Worm (Caenorhabditis elegans) whole organism, L2 larva: ENCODE results near the gene asp-16.

ENCODE experiments used
- ama-1 ChIP-seq: fragments of 150-350 bp; optimal IDR thresholded peaks from 2 replicates; lab custom pipeline; 2018; ENCODE audit warnings: inconsistent platforms
- ceh-82 ChIP-seq: fragments of 150-350 bp; optimal IDR thresholded peaks from 2 replicates; lab custom pipeline; 2014; ENCODE audit warnings: missing biosample characterization, missing genetic modification characterization
- lin-13 ChIP-seq: fragments of 150-350 bp; optimal IDR thresholded peaks from 2 replicates; lab custom pipeline; 2014; ENCODE audit warnings: missing biosample characterization, missing genetic modification reagents, missing genetic modification characterization
- nhr-11 ChIP-seq: fragments of 150-350 bp; optimal IDR thresholded peaks from 2 replicates; lab custom pipeline; 2014; ENCODE audit warnings: missing biosample characterization, missing genetic modification characterization
- nhr-12 ChIP-seq: fragments of 150-350 bp; optimal IDR thresholded peaks from 2 replicates; lab custom pipeline; 2014; ENCODE audit warnings: missing biosample characterization, missing genetic modification characterization
- nhr-77 ChIP-seq: fragments of 150-350 bp; optimal IDR thresholded peaks from 2 replicates; lab custom pipeline; 2014; ENCODE audit warnings: missing biosample characterization, missing genetic modification characterization
- snpc-4 ChIP-seq: fragments of 150-350 bp; optimal IDR thresholded peaks from 2 replicates; lab custom pipeline; 2014; ENCODE audit warnings: missing biosample characterization, missing genetic modification characterization
- unc-62 ChIP-seq: fragments of 150-350 bp; optimal IDR thresholded peaks from 2 replicates; lab custom pipeline; 2014; ENCODE audit warnings: missing biosample characterization, missing genetic modification reagents, missing genetic modification characterization
- ztf-11 ChIP-seq: sonication (generic microtip); optimal IDR thresholded peaks from 2 replicates; lab custom pipeline; 2017; ENCODE audit warnings: missing biosample characterization, missing genetic modification characterization

ce11 chrV:19059873-19060272 is 17.5 kb upstream of the asp-16 start, which contains the start of gene twk-46:
- TF ChIP-seq nhr-77 (tag; lab: Kevin White, UChicago) = no peak
- TF ChIP-seq nhr-11 = no peak
- TF ChIP-seq ztf-11 = no peak
- TF ChIP-seq ama-1 = no peak
- TF ChIP-seq ceh-82 = no peak
- TF ChIP-seq snpc-4 (tag; lab: Kevin White, UChicago) = no peak
- no peak for TF ChIP-seq nhr-12 (tag; lab: Kevin White, UChicago)
- TF ChIP-seq unc-62 (GFP tag; lab: Kevin White, UChicago) = no peak
- TF ChIP-seq lin-13 (GFP tag; lab: Kevin White, UChicago) = no peak
